Fruit fly (Drosophila melanogaster) whole organism, embryonic: ENCODE results near the gene BtbVII.

Source experiments
- Asciz ChIP-seq: fragments of 200-800 bp; sonication (Bioruptor generic); optimal IDR thresholded peaks from 2 replicates; lab custom pipeline; 2017; ENCODE audit warnings: missing biosample characterization, mild to moderate bottlenecking, missing genetic modification characterization, missing genetic modification reagents
- Atf3 ChIP-seq: fragments of 200-800 bp; sonication (Bioruptor generic); optimal IDR thresholded peaks from 3 replicates; lab custom pipeline; 2016; ENCODE audit warnings: missing biosample characterization, missing genetic modification characterization
- Bteb2 ChIP-seq: fragments of 200-800 bp; sonication (Bioruptor generic); optimal IDR thresholded peaks from 2 replicates; lab custom pipeline; 2016; ENCODE audit warnings: missing biosample characterization, missing genetic modification characterization
- CG10209 ChIP-seq: fragments of 200-800 bp; sonication (Bioruptor generic); optimal IDR thresholded peaks from 3 replicates; lab custom pipeline; 2017; ENCODE audit warnings: missing biosample characterization, mild to moderate bottlenecking, missing genetic modification characterization, missing genetic modification reagents
- CG10274 ChIP-seq: fragments of 200-800 bp; sonication (Bioruptor generic); optimal IDR thresholded peaks from 3 replicates; lab custom pipeline; 2017; ENCODE audit warnings: missing biosample characterization, mild to moderate bottlenecking, missing genetic modification characterization
- CG11723 ChIP-seq: fragments of 200-800 bp; sonication (Bioruptor generic); optimal IDR thresholded peaks from 2 replicates; lab custom pipeline; 2017; ENCODE audit warnings: missing biosample characterization, mild to moderate bottlenecking, missing genetic modification characterization
- CG12942 ChIP-seq: fragments of 200-800 bp; sonication (Bioruptor generic); optimal IDR thresholded peaks from 3 replicates; lab custom pipeline; 2016; ENCODE audit warnings: missing biosample characterization, missing genetic modification characterization
- CG14441 ChIP-seq: fragments of 200-800 bp; sonication (Bioruptor generic); IDR thresholded peaks from 2 replicates; pipeline ENCODE4 v1.3.6; 2022; ENCODE audit warnings: missing biosample characterization, missing genetic modification characterization
- CG14710 ChIP-seq: fragments of 200-800 bp; sonication (Bioruptor generic); optimal IDR thresholded peaks from 3 replicates; lab custom pipeline; 2019; ENCODE audit warnings: missing biosample characterization, mild to moderate bottlenecking, missing genetic modification characterization, moderate library complexity
- CG14860 ChIP-seq: fragments of 200-800 bp; sonication (Bioruptor generic); IDR thresholded peaks from 3 replicates; pipeline ENCODE4 v1.3.6; 2022; ENCODE audit warnings: missing biosample characterization, missing genetic modification characterization; ENCODE audit not compliant: partially characterized antibody
- CG16815 ChIP-seq: fragments of 200-800 bp; sonication (Bioruptor generic); optimal IDR thresholded peaks from 3 replicates; lab custom pipeline; 2017; ENCODE audit warnings: missing biosample characterization, mild to moderate bottlenecking, missing genetic modification characterization
- CG18262 ChIP-seq: fragments of 200-800 bp; optimal IDR thresholded peaks from 3 replicates; lab custom pipeline; 2019; ENCODE audit warnings: missing biosample characterization, mild to moderate bottlenecking, missing genetic modification characterization, moderate library complexity
- CG1832 ChIP-seq: fragments of 200-800 bp; sonication (Bioruptor generic); optimal IDR thresholded peaks from 2 replicates; lab custom pipeline; 2017; ENCODE audit warnings: missing biosample characterization, mild to moderate bottlenecking, missing genetic modification characterization, inconsistent platforms
- CG3407 ChIP-seq: fragments of 200-800 bp; sonication (Bioruptor generic); optimal IDR thresholded peaks from 2 replicates; lab custom pipeline; 2018; ENCODE audit warnings: missing biosample characterization, mild to moderate bottlenecking, missing genetic modification characterization
- CG34376 ChIP-seq: fragments of 200-800 bp; sonication (Bioruptor generic); optimal IDR thresholded peaks from 2 replicates; lab custom pipeline; 2018; ENCODE audit warnings: missing biosample characterization, mild to moderate bottlenecking, missing genetic modification characterization
- CG4820 ChIP-seq: fragments of 200-800 bp; sonication (Bioruptor generic); optimal IDR thresholded peaks from 3 replicates; lab custom pipeline; 2016; ENCODE audit warnings: missing biosample characterization, missing genetic modification characterization
- CG6254 ChIP-seq: fragments of 200-800 bp; sonication (Bioruptor generic); optimal IDR thresholded peaks from 3 replicates; lab custom pipeline; 2017; ENCODE audit warnings: mild to moderate bottlenecking, missing biosample characterization, missing genetic modification reagents, missing genetic modification characterization
- CG6854 ChIP-seq: fragments of 200-800 bp; sonication (Bioruptor generic); optimal IDR thresholded peaks from 3 replicates; lab custom pipeline; 2017; ENCODE audit warnings: missing biosample characterization, mild to moderate bottlenecking, missing genetic modification characterization
- CG7372 ChIP-seq: fragments of 200-800 bp; sonication (Bioruptor generic); IDR thresholded peaks from 2 replicates; pipeline ENCODE4 v1.3.6; 2022; ENCODE audit warnings: missing biosample characterization, missing genetic modification characterization
- CG8478 ChIP-seq: fragments of >200 bp; optimal IDR thresholded peaks from 2 replicates; lab custom pipeline; 2018
- D19B ChIP-seq: fragments of 200-800 bp; sonication (Bioruptor generic); optimal IDR thresholded peaks from 2 replicates; lab custom pipeline; 2017; ENCODE audit warnings: missing biosample characterization, mild to moderate bottlenecking, missing genetic modification characterization
- Dbx ChIP-seq: fragments of 200-800 bp; sonication (Bioruptor generic); IDR thresholded peaks from 3 replicates; pipeline ENCODE4 v1.3.6; 2022; ENCODE audit warnings: missing biosample characterization, missing genetic modification characterization
- Dfd ChIP-seq, 2 experiments: fragments of >200 bp; optimal IDR thresholded peaks; 2 replicates each; lab custom pipeline; 2017; ENCODE audit warnings: missing biosample characterization in 2 of 2, missing genetic modification characterization in 2 of 2
- Dref ChIP-seq: fragments of 200-800 bp; sonication (Bioruptor generic); IDR thresholded peaks from 2 replicates; pipeline ENCODE4 v1.3.6; 2022; ENCODE audit warnings: missing biosample characterization, missing genetic modification characterization
- E2f1 ChIP-seq: fragments of 200-800 bp; sonication (Bioruptor generic); IDR thresholded peaks from 2 replicates; pipeline ENCODE4 v1.3.6; 2022; ENCODE audit warnings: missing biosample characterization, missing genetic modification characterization
- Ets65A ChIP-seq: fragments of 200-800 bp; sonication (Bioruptor generic); peaks from one replicate; lab custom pipeline; 2016; ENCODE audit warnings: missing biosample characterization, missing genetic modification characterization
- H15 ChIP-seq: fragments of 200-800 bp; sonication (Bioruptor generic); IDR thresholded peaks from 3 replicates; pipeline ENCODE4 v1.3.6; 2022; ENCODE audit warnings: missing biosample characterization, missing genetic modification characterization
- Mad ChIP-seq: fragments of 200-800 bp; sonication (Bioruptor generic); optimal IDR thresholded peaks from 2 replicates; lab custom pipeline; 2016; ENCODE audit warnings: missing biosample characterization, missing genetic modification characterization
- NC2β ChIP-seq: fragments of 200-800 bp; sonication (Bioruptor generic); optimal IDR thresholded peaks from 2 replicates; lab custom pipeline; 2016; ENCODE audit warnings: missing biosample characterization, missing genetic modification characterization
- NFAT ChIP-seq: fragments of 200-800 bp; sonication (Bioruptor generic); IDR thresholded peaks from 2 replicates; pipeline ENCODE4 v1.3.6; 2022; ENCODE audit warnings: missing biosample characterization, missing genetic modification characterization
- Pdp1 ChIP-seq, 2 experiments: fragments of 200-800 bp; sonication (Bioruptor generic); optimal IDR thresholded peaks; 3 replicates each; lab custom pipeline; 2016; ENCODE audit warnings: missing biosample characterization in 2 of 2, missing genetic modification characterization in 2 of 2, mild to moderate bottlenecking in 1 of 2, moderate library complexity in 1 of 2
- ab ChIP-seq: fragments of 200-800 bp; sonication (Bioruptor generic); optimal IDR thresholded peaks from 2 replicates; lab custom pipeline; 2016; ENCODE audit warnings: missing biosample characterization, missing genetic modification characterization
- ara ChIP-seq: fragments of 200-800 bp; sonication (Bioruptor generic); IDR thresholded peaks from 2 replicates; pipeline ENCODE4 v1.3.6; 2022; ENCODE audit warnings: missing biosample characterization, missing genetic modification characterization
- cato ChIP-seq: fragments of 200-800 bp; sonication (Bioruptor generic); optimal IDR thresholded peaks from 2 replicates; lab custom pipeline; 2016; ENCODE audit warnings: missing biosample characterization, missing genetic modification characterization, borderline replicate concordance
- esg ChIP-seq: fragments of 200-800 bp; sonication (Bioruptor generic); conservative IDR thresholded peaks from 2 replicates; pipeline ENCODE4 v1.3.6; 2022; ENCODE audit warnings: missing biosample characterization, missing genetic modification characterization
- fd3F ChIP-seq: fragments of 200-800 bp; sonication (Bioruptor generic); optimal IDR thresholded peaks from 2 replicates; lab custom pipeline; 2018; ENCODE audit warnings: missing biosample characterization, mild to moderate bottlenecking, missing genetic modification characterization, moderate library complexity
- jumu ChIP-seq: fragments of 200-800 bp; sonication (Bioruptor generic); optimal IDR thresholded peaks from 3 replicates; lab custom pipeline; 2016; ENCODE audit warnings: missing biosample characterization, missing genetic modification characterization
- phol ChIP-seq: fragments of 200-800 bp; sonication (Bioruptor generic); optimal IDR thresholded peaks from 3 replicates; lab custom pipeline; 2018; ENCODE audit warnings: missing biosample characterization, mild to moderate bottlenecking, missing genetic modification characterization, moderate library complexity
- prd ChIP-seq, 3 experiments: fragments of >200 bp in 2 of 3; fragments of 200-800 bp in 1 of 3; sonication (Bioruptor generic) in 1 of 3; optimal IDR thresholded peaks in 2 of 3; IDR thresholded peaks in 1 of 3; 2 replicates in 2 of 3; 3 replicates in 1 of 3; pipeline versions ENCODE4 v1.3.6 to Lab custom; 2017 to 2022; ENCODE audit warnings: missing biosample characterization in 1 of 3, missing genetic modification characterization in 1 of 3
- ro ChIP-seq: fragments of 200-800 bp; sonication (Bioruptor generic); IDR thresholded peaks from 2 replicates; pipeline ENCODE4 v1.3.6; 2022; ENCODE audit warnings: missing biosample characterization, missing genetic modification characterization
- sisA ChIP-seq: fragments of 200-800 bp; sonication (Bioruptor generic); IDR thresholded peaks from 2 replicates; pipeline ENCODE4 v1.3.6; 2022; ENCODE audit warnings: missing biosample characterization, missing genetic modification characterization
- sob ChIP-seq: fragments of 200-800 bp; sonication (Bioruptor generic); IDR thresholded peaks from 2 replicates; pipeline ENCODE4 v1.3.6; 2022; ENCODE audit warnings: missing biosample characterization, missing genetic modification characterization
- sug ChIP-seq: fragments of 200-800 bp; optimal IDR thresholded peaks from 2 replicates; lab custom pipeline; 2019; ENCODE audit warnings: missing biosample characterization, mild to moderate bottlenecking, missing genetic modification characterization, moderate library complexity
- tio ChIP-seq: fragments of 200-800 bp; sonication (Bioruptor generic); optimal IDR thresholded peaks from 2 replicates; lab custom pipeline; 2017; ENCODE audit warnings: missing biosample characterization, missing genetic modification characterization, inconsistent platforms
- tll ChIP-seq, 2 experiments: fragments of 200-800 bp in 1 of 2; fragments of >200 bp in 1 of 2; sonication (Bioruptor generic) in 1 of 2; optimal IDR thresholded peaks; 2 replicates each; lab custom pipeline; 2017 to 2019; ENCODE audit warnings: missing biosample characterization in 2 of 2, missing genetic modification characterization in 2 of 2, mild to moderate bottlenecking in 1 of 2, moderate library complexity in 1 of 2
- toy ChIP-seq: fragments of 200-800 bp; sonication (Bioruptor generic); IDR thresholded peaks from 2 replicates; pipeline ENCODE4 v1.3.6; 2022; ENCODE audit warnings: missing biosample characterization, missing genetic modification characterization
- z ChIP-seq: fragments of 200-800 bp; sonication (Bioruptor generic); IDR thresholded peaks from 3 replicates; pipeline ENCODE4 v1.3.6; 2022; ENCODE audit warnings: missing biosample characterization, missing genetic modification characterization
- zfh2 ChIP-seq: fragments of 200-800 bp; sonication (Bioruptor generic); optimal IDR thresholded peaks from 2 replicates; lab custom pipeline; 2016; ENCODE audit warnings: missing biosample characterization, missing genetic modification characterization

Gene BtbVII

DNA sequence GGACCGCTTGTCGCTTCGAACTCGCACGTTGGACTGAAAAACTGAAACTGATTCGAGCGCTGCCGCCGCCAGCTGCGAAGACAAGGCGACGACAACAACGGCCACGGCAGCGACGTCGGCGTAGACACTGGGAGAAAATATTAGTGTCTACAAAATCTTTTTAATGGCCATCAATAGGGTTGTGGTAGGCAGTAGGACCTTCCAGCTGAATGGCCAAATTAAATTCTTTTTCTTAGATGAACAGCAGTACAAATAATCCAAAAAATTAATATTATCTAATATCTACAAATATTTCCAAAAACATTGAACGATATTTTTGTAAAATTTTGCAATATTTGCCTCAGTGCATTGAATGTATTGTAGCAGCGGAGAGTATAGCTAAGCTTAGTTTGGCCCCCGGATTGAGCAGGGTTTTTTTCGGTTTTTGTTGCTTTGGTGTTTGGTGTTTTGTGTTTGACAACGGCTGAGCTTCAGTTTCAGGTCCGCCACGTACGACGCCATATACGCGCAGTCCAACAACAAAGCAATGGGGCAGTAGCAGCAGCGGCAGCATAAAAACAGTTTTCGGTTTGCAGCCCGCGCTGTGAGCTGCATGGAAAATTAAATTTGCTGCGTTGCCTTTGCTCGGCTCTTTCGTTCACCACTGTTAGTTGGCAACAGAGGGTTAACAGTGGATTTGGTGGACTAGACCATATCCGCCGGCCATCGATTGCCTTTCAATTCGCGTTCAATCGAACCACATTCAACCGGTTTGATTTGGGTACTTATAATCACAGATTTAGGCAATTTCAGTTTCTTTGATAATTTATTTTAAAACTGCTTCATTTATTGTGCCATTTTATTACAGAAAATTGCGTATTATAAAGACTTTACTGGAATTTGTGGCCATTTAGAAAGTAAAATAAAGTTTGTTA is 41.3 kb upstream of the BtbVII start, which contains the start of gene Cht7 (continued):
- TF ChIP-seq sug: peak; percentile 80
- TF ChIP-seq cato (GFP tag; lab: Kevin White, UChicago): peak; percentile 60
- peak; percentile 61 for TF ChIP-seq NFAT (GFP tag; lab: Robert Waterston, UW)
- TF ChIP-seq CG4820: peak; percentile 69
- TF ChIP-seq sisA (GFP tag; lab: Robert Waterston, UW): peak; percentile 77
- TF ChIP-seq fd3F (GFP tag; lab: Kevin White, UChicago): peak; percentile 78
- peak; percentile 69 for TF ChIP-seq CG6254 (GFP tag; lab: Kevin White, UChicago)
- TF ChIP-seq D19B (GFP tag; lab: Kevin White, UChicago): peak; percentile 19
- TF ChIP-seq CG6854 (GFP tag; lab: Kevin White, UChicago): peak; percentile 77
- peak; percentile 57 for TF ChIP-seq jumu (GFP tag; lab: Kevin White, UChicago)
- no peak for TF ChIP-seq Dref (GFP tag; lab: Robert Waterston, UW)
- TF ChIP-seq prd (optimal IDR thresholded peaks at IDR 0.05; lab: Kevin White, UChicago): no peak
- TF ChIP-seq prd (GFP tag; IDR thresholded peaks at IDR 0.05; lab: Robert Waterston, UW): peak; percentile 85
- peak; percentile 73 for TF ChIP-seq Asciz (GFP tag; lab: Kevin White, UChicago)
- no peak for TF ChIP-seq CG14860 (GFP tag; lab: Robert Waterston, UW)
- TF ChIP-seq ro (GFP tag; lab: Robert Waterston, UW): peak; percentile 61; the same call in 1 of the 2 replicates
- no peak for TF ChIP-seq ab (GFP tag; lab: Kevin White, UChicago)
- peak; percentile 81 for TF ChIP-seq E2f1 (GFP tag; lab: Robert Waterston, UW)
- TF ChIP-seq CG18262 (tag; lab: Kevin White, UChicago): peak; percentile 89
- peak; percentile 85 for TF ChIP-seq CG14441 (GFP tag; lab: Robert Waterston, UW)
- no peak for TF ChIP-seq tll (GFP tag; optimal IDR thresholded peaks at IDR 0.05; lab: Kevin White, UChicago)
- peak; percentile 83 for TF ChIP-seq ara
- peak; percentile 87 for TF ChIP-seq phol
- TF ChIP-seq esg (GFP tag; lab: Robert Waterston, UW): peak; percentile 79
- peak; percentile 68 for TF ChIP-seq NC2β (GFP tag; lab: Kevin White, UChicago)
- peak; percentile 76 for TF ChIP-seq CG3407 (GFP tag; lab: Kevin White, UChicago)
- no peak for TF ChIP-seq CG1832 (GFP tag; lab: Kevin White, UChicago)
- TF ChIP-seq Dfd (GFP tag; optimal IDR thresholded peaks at IDR 0.05; lab: Kevin White, UChicago): no peak
- peak; percentile 80 for TF ChIP-seq CG7372 (GFP tag; lab: Robert Waterston, UW)
- peak; percentile 76; the same call in 2 of the 3 replicates for TF ChIP-seq H15 (GFP tag; lab: Robert Waterston, UW)
- TF ChIP-seq Pdp1 (GFP tag; optimal IDR thresholded peaks at IDR 0.05; lab: Kevin White, UChicago): peak; percentile 64 to 77
- peak; percentile 50; the same call in 1 of the 3 replicates for TF ChIP-seq z (GFP tag; lab: Robert Waterston, UW)
- peak; percentile 83 for TF ChIP-seq Dbx (GFP tag; lab: Robert Waterston, UW)
- no peak for TF ChIP-seq CG8478 (lab: Kevin White, UChicago)
- 0 out of 2 replicates have a peak, but pooled peaks have one; percentile 19 for TF ChIP-seq toy
- peak; percentile 76 for TF ChIP-seq tio (GFP tag; lab: Kevin White, UChicago)
- TF ChIP-seq CG10209 (GFP tag; lab: Kevin White, UChicago): peak; percentile 89
- TF ChIP-seq CG11723 (GFP tag; lab: Kevin White, UChicago): peak; percentile 85
- peak; percentile 61 for TF ChIP-seq CG10274 (GFP tag; lab: Kevin White, UChicago)
- peak; percentile 73 for TF ChIP-seq CG14710 (tag; lab: Kevin White, UChicago)
- TF ChIP-seq Mad (GFP tag; lab: Kevin White, UChicago): peak; percentile 87
- peak; percentile 83 for TF ChIP-seq sob (GFP tag; lab: Robert Waterston, UW)
- TF ChIP-seq CG34376 (GFP tag; lab: Kevin White, UChicago): peak; percentile 60
- peak; percentile 68 for TF ChIP-seq CG12942
- peak; percentile 56 for TF ChIP-seq zfh2 (GFP tag; lab: Kevin White, UChicago)
- peak; percentile 74 for TF ChIP-seq CG16815 (GFP tag; lab: Kevin White, UChicago)
- peak; percentile 92 for TF ChIP-seq Ets65A (GFP tag; lab: Kevin White, UChicago)
- TF ChIP-seq Atf3 (GFP tag; lab: Kevin White, UChicago): peak; percentile 62
- peak; percentile 74 for TF ChIP-seq Bteb2 (GFP tag; lab: Kevin White, UChicago)
